Worm (Caenorhabditis elegans) whole organism, L1 larva: Measurements from ENCODE around the gene F31E8.4.

Experiments
- ama-1 ChIP-seq: fragments of 150-350 bp; optimal IDR thresholded peaks from 2 replicates; lab custom pipeline; 2014
- ceh-90 ChIP-seq: sonication (generic microtip); optimal IDR thresholded peaks from 2 replicates; lab custom pipeline; 2016; ENCODE audit warnings: missing genetic modification characterization, missing compliant biosample characterization
- elt-2 ChIP-seq: sonication (generic microtip); optimal IDR thresholded peaks from 2 replicates; lab custom pipeline; 2016; ENCODE audit warnings: missing genetic modification characterization, mild to moderate bottlenecking, inconsistent platforms, missing compliant biosample characterization, missing genetic modification reagents
- ets-5 ChIP-seq: fragments of 200-800 bp; sonication (Bioruptor generic); IDR thresholded peaks from 2 replicates; pipeline ENCODE4 v1.3.6; 2022; ENCODE audit warnings: missing genetic modification characterization, missing compliant biosample characterization
- mef-2 ChIP-seq: fragments of 150-350 bp; optimal IDR thresholded peaks from 2 replicates; lab custom pipeline; 2014; ENCODE audit warnings: missing biosample characterization, missing genetic modification characterization
- sox-4 ChIP-seq: sonication (generic microtip); optimal IDR thresholded peaks from 2 replicates; lab custom pipeline; 2016; ENCODE audit warnings: missing genetic modification characterization, missing compliant biosample characterization
- unc-130 ChIP-seq: fragments of 150-350 bp; optimal IDR thresholded peaks from 2 replicates; lab custom pipeline; 2017; ENCODE audit warnings: missing biosample characterization, missing genetic modification characterization, inconsistent platforms
- unc-86 ChIP-seq: sonication (generic microtip); optimal IDR thresholded peaks from 2 replicates; lab custom pipeline; 2016; ENCODE audit warnings: missing genetic modification characterization, missing compliant biosample characterization
- vab-15 ChIP-seq: sonication (generic microtip); optimal IDR thresholded peaks from 2 replicates; lab custom pipeline; 2017; ENCODE audit warnings: missing genotype, mild to moderate bottlenecking, missing genetic modification characterization, missing compliant biosample characterization
- zip-4 ChIP-seq: fragments of 200-800 bp; sonication (Bioruptor generic); optimal IDR thresholded peaks from 2 replicates; lab custom pipeline; 2018; ENCODE audit warnings: mild to moderate bottlenecking, missing genetic modification characterization, moderate library complexity, missing compliant biosample characterization

F31E8.4 gene

ce11 chrII:6749422-6749821 is 50.5 kb downstream of the F31E8.4 start, which contains the start of gene F41G3.10:
Gene F41G3.10, minus strand, starts transcription at chrII:6749522.
- no peak for TF ChIP-seq vab-15
- TF ChIP-seq ama-1, result no peak
- no peak for TF ChIP-seq unc-86
- TF ChIP-seq elt-2 (tag; lab: Kevin White, UChicago), result no peak
- no peak for TF ChIP-seq mef-2 (tag; lab: Kevin White, UChicago)
- no peak for TF ChIP-seq sox-4
- no peak for TF ChIP-seq zip-4
- no peak for TF ChIP-seq ceh-90 (tag; lab: Kevin White, UChicago)
- TF ChIP-seq ets-5 (GFP tag; lab: Robert Waterston, UW), result no peak
- no peak for TF ChIP-seq unc-130 (tag; lab: Kevin White, UChicago)
